ENCODE assay signal across 7 fruit fly cellular contexts in the genomic region with DNA sequence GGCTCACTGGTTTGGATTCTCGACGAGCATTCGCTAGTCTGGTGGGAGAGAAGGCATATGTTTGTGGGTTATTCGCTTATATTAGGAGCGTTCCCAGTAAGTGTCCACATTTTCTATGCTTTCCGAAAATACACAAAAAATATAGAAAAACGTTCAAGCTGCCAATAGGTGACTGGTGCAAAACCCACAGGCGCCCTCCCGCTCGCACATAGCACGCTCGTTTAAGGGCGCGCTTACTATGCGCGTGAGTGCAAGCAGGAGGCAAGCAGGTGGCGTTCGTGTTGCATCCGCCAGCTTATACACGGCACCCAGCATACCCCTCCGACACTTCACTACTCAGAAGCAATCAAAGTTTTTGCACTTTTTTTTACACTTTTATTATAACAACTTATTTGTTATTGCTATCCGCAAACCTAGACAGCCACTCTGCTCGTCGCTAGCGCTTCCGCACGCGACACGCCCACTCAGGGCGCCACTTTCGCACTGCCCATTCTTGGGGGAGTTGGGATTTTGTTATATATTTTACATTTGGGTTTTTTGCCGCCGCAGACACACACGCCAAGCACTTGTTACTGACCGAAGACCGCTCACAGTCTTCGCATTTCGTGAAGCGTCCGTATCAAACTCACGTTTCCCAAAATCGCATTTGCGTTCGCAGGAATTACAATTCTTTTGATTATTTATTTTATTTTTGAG.
TF ChIP-seq lines count a peak whose summit lies in the region.

No protein-coding gene starts in this region.

- peak; percentile 8 to 30 for TF ChIP-seq CTCF in S2 (optimal IDR thresholded peaks at IDR 0.05; lab: Kevin White, UChicago)
- TF ChIP-seq CTCF in whole organism, embryonic (GFP tag; optimal IDR thresholded peaks at IDR 0.05; lab: Kevin White, UChicago): peak; percentile 37

TF ChIP-seq in whole organism, 6 proteins besides CTCF, POLR2A, EP300 and RAD21:
- TF ChIP-seq pan (optimal IDR thresholded peaks at IDR 0.05; lab: Kevin White, UChicago): no peak
- TF ChIP-seq CG8478 (optimal IDR thresholded peaks at IDR 0.05; lab: Kevin White, UChicago): peak; percentile 51
TF ChIP-seq in whole organism: peak in this region for 1.

TF ChIP-seq in whole organism, adult, 20 proteins besides CTCF, POLR2A, EP300 and RAD21:
- TF ChIP-seq Crg-1 (GFP tag; optimal IDR thresholded peaks at IDR 0.05; lab: Kevin White, UChicago) (peak; percentile 44), CG33017 (tag; optimal IDR thresholded peaks at IDR 0.05; lab: Kevin White, UChicago) (no peak), kay (GFP tag; lab: Kevin White, UChicago; ENCODE audit: borderline replicate concordance) (no peak), bab1 (GFP tag; optimal IDR thresholded peaks at IDR 0.05; lab: Kevin White, UChicago) (peak; percentile 19), CG1620 (GFP tag; optimal IDR thresholded peaks at IDR 0.05; lab: Kevin White, UChicago) (peak; percentile 43), Mnt (GFP tag; optimal IDR thresholded peaks at IDR 0.05; lab: Kevin White, UChicago) (peak; percentile 98), ovo (GFP tag; optimal IDR thresholded peaks at IDR 0.05; lab: Kevin White, UChicago) (no peak), CG12768 (GFP tag; optimal IDR thresholded peaks at IDR 0.05; lab: Kevin White, UChicago) (no peak), cic (GFP tag; optimal IDR thresholded peaks at IDR 0.05; lab: Kevin White, UChicago) (peak; percentile 77), pad (GFP tag; optimal IDR thresholded peaks at IDR 0.05; lab: Kevin White, UChicago) (peak; percentile 97)
TF ChIP-seq in whole organism, adult: peak in this region for 6.

TF ChIP-seq in whole organism, embryonic, 481 proteins besides CTCF, POLR2A, EP300 and RAD21 (continues in another document):
- TF ChIP-seq sug (tag; optimal IDR thresholded peaks at IDR 0.05; lab: Kevin White, UChicago): no peak
- TF ChIP-seq slp2 (GFP tag; optimal IDR thresholded peaks at IDR 0.05; lab: Kevin White, UChicago): no peak
- peak; percentile 30; the same call in 1 of the 3 replicates for TF ChIP-seq hb (GFP tag; IDR thresholded peaks at IDR 0.05; lab: Robert Waterston, UW; ENCODE audit: partially characterized antibody)
- TF ChIP-seq kah (GFP tag; optimal IDR thresholded peaks at IDR 0.05; lab: Kevin White, UChicago): peak; percentile 83
- no peak for TF ChIP-seq cwo (GFP tag; optimal IDR thresholded peaks at IDR 0.05; lab: Kevin White, UChicago)
- peak; percentile 13 for TF ChIP-seq kni (GFP tag; optimal IDR thresholded peaks at IDR 0.05; lab: Kevin White, UChicago)
- no peak for TF ChIP-seq crc (GFP tag; optimal IDR thresholded peaks at IDR 0.05; lab: Kevin White, UChicago)
- TF ChIP-seq jumu (GFP tag; optimal IDR thresholded peaks at IDR 0.05; lab: Kevin White, UChicago): peak; percentile 48
- TF ChIP-seq CG8924 (tag; optimal IDR thresholded peaks at IDR 0.05; lab: Kevin White, UChicago): no peak
- TF ChIP-seq GATAe (GFP tag; conservative IDR thresholded peaks at IDR 0.05; lab: Robert Waterston, UW): no peak
- peak in 1 of 2 experiments; percentile 3 for TF ChIP-seq dpn (GFP tag; optimal IDR thresholded peaks at IDR 0.05; lab: Kevin White, UChicago)
- no peak for TF ChIP-seq Taf1 (GFP tag; IDR thresholded peaks at IDR 0.05; lab: Robert Waterston, UW)
- TF ChIP-seq CG34376 (GFP tag; optimal IDR thresholded peaks at IDR 0.05; lab: Kevin White, UChicago): no peak
- TF ChIP-seq Bgb (GFP tag; IDR thresholded peaks at IDR 0.05; lab: Robert Waterston, UW; ENCODE audit: partially characterized antibody): peak; percentile 54; the same call in 1 of the 2 replicates
- TF ChIP-seq CG9817 (tag; optimal IDR thresholded peaks at IDR 0.05; lab: Kevin White, UChicago): peak; percentile 35
- TF ChIP-seq dysf (GFP tag; IDR thresholded peaks at IDR 0.05; lab: Robert Waterston, UW): no peak
- TF ChIP-seq TFAM (GFP tag; optimal IDR thresholded peaks at IDR 0.05; lab: Kevin White, UChicago): no peak

TF ChIP-seq in whole organism, prepupa, 60 proteins besides CTCF, POLR2A, EP300 and RAD21 (continues in another document):
- TF ChIP-seq Sox14 (GFP tag; optimal IDR thresholded peaks at IDR 0.05; lab: Kevin White, UChicago): no peak
- TF ChIP-seq CG6792 (GFP tag; optimal IDR thresholded peaks at IDR 0.05; lab: Kevin White, UChicago): no peak
- peak; percentile 65 for TF ChIP-seq eg (GFP tag; IDR thresholded peaks at IDR 0.05; lab: Robert Waterston, UW)
- TF ChIP-seq CG7368 (GFP tag; optimal IDR thresholded peaks at IDR 0.05; lab: Kevin White, UChicago): no peak
- TF ChIP-seq svp (GFP tag; lab: Kevin White, UChicago): no peak
- TF ChIP-seq fd85E (GFP tag; optimal IDR thresholded peaks at IDR 0.05; lab: Kevin White, UChicago): no peak
- no peak for TF ChIP-seq CG16779 (tag; optimal IDR thresholded peaks at IDR 0.05; lab: Kevin White, UChicago)
- TF ChIP-seq acj6 (GFP tag; optimal IDR thresholded peaks at IDR 0.05; lab: Kevin White, UChicago): no peak
- TF ChIP-seq CG4318 (GFP tag; optimal IDR thresholded peaks at IDR 0.05; lab: Kevin White, UChicago): no peak
- TF ChIP-seq CG32006 (GFP tag; optimal IDR thresholded peaks at IDR 0.05; lab: Kevin White, UChicago): no peak
- TF ChIP-seq Smox (GFP tag; optimal IDR thresholded peaks at IDR 0.05; lab: Kevin White, UChicago): no peak
- TF ChIP-seq CG6163 (GFP tag; IDR thresholded peaks at IDR 0.05; lab: Robert Waterston, UW): peak; percentile 68
- TF ChIP-seq topi (GFP tag; optimal IDR thresholded peaks at IDR 0.05; lab: Kevin White, UChicago): no peak
- TF ChIP-seq CG8119 (GFP tag; IDR thresholded peaks at IDR 0.05; lab: Robert Waterston, UW): no peak
- peak; percentile 33; the same call in 1 of the 2 replicates for TF ChIP-seq Gug (GFP tag; IDR thresholded peaks at IDR 0.05; lab: Robert Waterston, UW)
- TF ChIP-seq CG15336 (GFP tag; IDR thresholded peaks at IDR 0.05; lab: Robert Waterston, UW): no peak
- no peak for TF ChIP-seq CG10669 (GFP tag; optimal IDR thresholded peaks at IDR 0.05; lab: Kevin White, UChicago)
- TF ChIP-seq Met (GFP tag; optimal IDR thresholded peaks at IDR 0.05; lab: Kevin White, UChicago): no peak
- peak in 1 of 2 experiments; percentile 24 for TF ChIP-seq salr (GFP tag; optimal IDR thresholded peaks at IDR 0.05; lab: Kevin White, UChicago)

TF ChIP-seq in whole organism, pupa, 21 proteins besides CTCF, POLR2A, EP300 and RAD21:
- TF ChIP-seq Snoo (tag; optimal IDR thresholded peaks at IDR 0.05; lab: Kevin White, UChicago) (no peak), CG32121 (GFP tag; IDR thresholded peaks at IDR 0.05; lab: Robert Waterston, UW) (peak; percentile 34; the same call in 1 of the 2 replicates), rn (GFP tag; IDR thresholded peaks at IDR 0.05; lab: Robert Waterston, UW) (peak; percentile 69), Ets98B (GFP tag; IDR thresholded peaks at IDR 0.05; lab: Robert Waterston, UW) (peak; percentile 52), CG15710 (tag; optimal IDR thresholded peaks at IDR 0.05; lab: Kevin White, UChicago) (peak; percentile 43), fd96Ca (GFP tag; IDR thresholded peaks at IDR 0.05; lab: Robert Waterston, UW) (peak; percentile 55; the same call in 2 of the 3 replicates), CG4496 (GFP tag; IDR thresholded peaks at IDR 0.05; lab: Robert Waterston, UW) (peak; percentile 61), CG17806 (tag; optimal IDR thresholded peaks at IDR 0.05; lab: Kevin White, UChicago) (no peak)

TF ChIP-seq in whole organism, wandering third instar larva, 38 proteins besides CTCF, POLR2A, EP300 and RAD21:
- TF ChIP-seq dl (GFP tag; optimal IDR thresholded peaks at IDR 0.05; lab: Kevin White, UChicago; ENCODE audit: insufficient read depth in 1 of 2, partially characterized antibody in 2 of 2): peak in 1 of 2 experiments; percentile 64
- peak; percentile 98 for TF ChIP-seq Dif (GFP tag; optimal IDR thresholded peaks at IDR 0.05; lab: Kevin White, UChicago; ENCODE audit: partially characterized antibody)
- TF ChIP-seq N (GFP tag; optimal IDR thresholded peaks at IDR 0.05; lab: Kevin White, UChicago): no peak
- TF ChIP-seq Rel (GFP tag; optimal IDR thresholded peaks at IDR 0.05; lab: Kevin White, UChicago): no peak
- peak; percentile 12 for TF ChIP-seq Rel (tag; optimal IDR thresholded peaks at IDR 0.05; lab: Kevin White, UChicago)
